Worm (Caenorhabditis elegans): ENCODE data around the gene ZK632.11.
A peak's percentile ranks its signal among the peaks of the same experiment; 100 is the strongest.

ZK632.11 gene

DNA sequence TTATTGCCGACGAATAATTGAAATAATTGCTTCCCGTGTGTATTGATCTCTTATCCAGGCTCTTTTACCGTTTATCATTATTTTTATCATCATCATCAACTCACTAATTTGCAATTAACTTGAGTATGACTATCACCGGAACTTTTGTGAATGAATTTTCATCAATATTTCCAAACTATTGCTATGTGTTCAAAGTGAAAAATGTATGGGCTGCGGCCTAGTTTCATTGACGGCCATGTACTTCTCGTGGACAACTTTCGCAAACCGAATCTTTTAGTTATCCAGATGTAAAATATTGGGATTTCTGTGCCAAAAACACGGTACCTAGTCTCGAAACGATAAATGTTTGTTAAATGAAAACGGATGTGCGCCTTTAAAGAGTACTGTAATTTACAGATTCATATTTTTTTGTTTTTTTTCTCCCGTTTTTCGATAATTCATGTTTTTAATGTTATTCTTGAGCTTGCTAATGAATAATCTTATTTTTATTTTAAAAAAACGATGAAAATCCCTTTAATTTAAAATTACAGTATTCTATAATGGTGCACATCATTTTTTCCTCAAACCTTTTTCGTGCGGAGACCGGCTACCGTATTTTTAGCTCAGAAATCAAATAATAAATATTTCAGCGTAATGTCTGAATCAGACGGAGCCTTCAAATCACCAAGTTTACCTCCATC is 29.1 kb upstream of the ZK632.11 start, which contains the start of gene ZK632.2:
TSS of gene ZK632.2 (plus strand) at position 630 of the 680 bp plus-strand sequence.
- TF ChIP-seq Y55F3AM.14 (GFP tag; optimal IDR thresholded peaks at IDR 0.05): no peak
- TF ChIP-seq aly-2 (tag; optimal IDR thresholded peaks at IDR 0.05): no peak
- TF ChIP-seq nhr-25 (tag; optimal IDR thresholded peaks at IDR 0.05): no peak
- no peak for TF ChIP-seq sma-3 (GFP tag; optimal IDR thresholded peaks at IDR 0.05)
- no peak for TF ChIP-seq elt-1 (tag; optimal IDR thresholded peaks at IDR 0.05)
- TF ChIP-seq nhr-129 (tag; optimal IDR thresholded peaks at IDR 0.05): peak; percentile 13
- TF ChIP-seq nhr-21 (tag; optimal IDR thresholded peaks at IDR 0.05): no peak
- no peak for TF ChIP-seq unc-62 (GFP tag; optimal IDR thresholded peaks at IDR 0.05)
- no peak for TF ChIP-seq crh-2 (tag; optimal IDR thresholded peaks at IDR 0.05)
- no peak for TF ChIP-seq nhr-12 (tag; optimal IDR thresholded peaks at IDR 0.05)
- TF ChIP-seq sma-9 (GFP tag; optimal IDR thresholded peaks at IDR 0.05): no peak
- no peak for TF ChIP-seq sma-9 (tag; optimal IDR thresholded peaks at IDR 0.05)
- TF ChIP-seq unc-39 (tag; optimal IDR thresholded peaks at IDR 0.05): no peak
- TF ChIP-seq R02D3.7 (tag; optimal IDR thresholded peaks at IDR 0.05): no peak
- no peak for TF ChIP-seq snpc-4 (tag; optimal IDR thresholded peaks at IDR 0.05)
- TF ChIP-seq lsy-2 (tag; optimal IDR thresholded peaks at IDR 0.05): peak in 1 of 2 experiments; percentile 17
- TF ChIP-seq gmeb-1 (tag; optimal IDR thresholded peaks at IDR 0.05): no peak
- no peak for TF ChIP-seq mbf-1 (tag; optimal IDR thresholded peaks at IDR 0.05)
- no peak for TF ChIP-seq F13H6.1 (tag; optimal IDR thresholded peaks at IDR 0.05)

- no peak for TF ChIP-seq nhr-6 (tag; optimal IDR thresholded peaks at IDR 0.05)
- no peak for TF ChIP-seq ama-1 (optimal IDR thresholded peaks at IDR 0.05)
- no peak for TF ChIP-seq nhr-21 (tag; optimal IDR thresholded peaks at IDR 0.05)
- TF ChIP-seq ztf-4 (tag; optimal IDR thresholded peaks at IDR 0.05): no peak
- TF ChIP-seq aly-2 (tag; optimal IDR thresholded peaks at IDR 0.05): no peak
- TF ChIP-seq skn-1 (tag; optimal IDR thresholded peaks at IDR 0.05): no peak
- TF ChIP-seq lin-13 (GFP tag; optimal IDR thresholded peaks at IDR 0.05): no peak
- TF ChIP-seq unc-39 (tag; optimal IDR thresholded peaks at IDR 0.05): no peak
Measured at ce11 chrIII:9802045-9802444, 25.7 kb upstream of the ZK632.11 start.

DNA sequence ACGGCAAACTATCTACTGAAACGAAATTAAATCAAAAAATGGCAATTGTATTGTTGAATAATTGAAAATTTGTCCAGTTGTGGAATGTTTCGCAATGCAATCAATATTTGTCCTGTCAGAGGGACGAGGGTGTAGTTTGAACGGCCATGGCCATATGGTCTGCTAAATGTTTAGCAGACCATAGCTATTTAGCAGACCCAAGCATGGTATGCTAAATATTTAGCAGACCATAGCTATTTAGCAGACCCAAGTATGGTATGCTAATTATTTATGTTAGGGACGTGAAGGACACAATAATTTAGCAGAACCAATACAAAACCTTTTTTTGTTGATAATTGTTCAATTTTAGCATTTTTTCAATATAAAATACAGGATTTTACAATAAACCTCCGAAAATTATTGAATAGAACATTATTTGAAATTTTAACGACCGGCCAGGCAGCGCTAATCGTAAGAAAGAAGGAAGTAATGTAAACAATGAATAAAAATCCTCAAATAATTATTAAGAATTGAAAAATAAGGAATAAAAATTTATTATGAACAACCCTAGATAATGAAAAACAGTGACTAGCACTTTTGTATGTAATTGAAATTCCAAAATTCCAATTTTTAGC is 22.6 kb upstream of the ZK632.11 start, which contains the start of gene riok-3:
TSS of gene riok-3 (minus strand) at position 15 of the 614 bp plus-strand sequence.
- TF ChIP-seq nhr-129 (tag; optimal IDR thresholded peaks at IDR 0.05) (peak; percentile 96), sma-3 (GFP tag; optimal IDR thresholded peaks at IDR 0.05) (peak; percentile 42), alr-1 (tag; optimal IDR thresholded peaks at IDR 0.05) (no peak), gmeb-1 (tag; optimal IDR thresholded peaks at IDR 0.05) (peak; percentile 19), zag-1 (tag; optimal IDR thresholded peaks at IDR 0.05) (no peak), fos-1 (tag; optimal IDR thresholded peaks at IDR 0.05) (no peak), sma-9 (GFP tag; optimal IDR thresholded peaks at IDR 0.05) (no peak), sma-9 (tag; optimal IDR thresholded peaks at IDR 0.05) (no peak), blmp-1 (tag; optimal IDR thresholded peaks at IDR 0.05; ENCODE audit: insufficient read depth) (no peak), nhr-10 (tag; optimal IDR thresholded peaks at IDR 0.05) (no peak), lsy-2 (tag; optimal IDR thresholded peaks at IDR 0.05) (peak in 1 of 2 experiments; percentile 19), mbf-1 (tag; optimal IDR thresholded peaks at IDR 0.05) (no peak), nhr-12 (tag; optimal IDR thresholded peaks at IDR 0.05) (no peak), ztf-4 (tag; optimal IDR thresholded peaks at IDR 0.05) (peak; percentile 46), nhr-21 (tag; optimal IDR thresholded peaks at IDR 0.05) (peak; percentile 26), lin-39 (tag; optimal IDR thresholded peaks at IDR 0.05) (no peak), mab-5 (tag; optimal IDR thresholded peaks at IDR 0.05) (no peak), unc-62 (GFP tag; optimal IDR thresholded peaks at IDR 0.05) (no peak), Y55F3AM.14 (GFP tag; optimal IDR thresholded peaks at IDR 0.05) (no peak), C34F6.9 (tag; optimal IDR thresholded peaks at IDR 0.05) (no peak), lin-13 (GFP tag; optimal IDR thresholded peaks at IDR 0.05) (peak; percentile 37)

DNA sequence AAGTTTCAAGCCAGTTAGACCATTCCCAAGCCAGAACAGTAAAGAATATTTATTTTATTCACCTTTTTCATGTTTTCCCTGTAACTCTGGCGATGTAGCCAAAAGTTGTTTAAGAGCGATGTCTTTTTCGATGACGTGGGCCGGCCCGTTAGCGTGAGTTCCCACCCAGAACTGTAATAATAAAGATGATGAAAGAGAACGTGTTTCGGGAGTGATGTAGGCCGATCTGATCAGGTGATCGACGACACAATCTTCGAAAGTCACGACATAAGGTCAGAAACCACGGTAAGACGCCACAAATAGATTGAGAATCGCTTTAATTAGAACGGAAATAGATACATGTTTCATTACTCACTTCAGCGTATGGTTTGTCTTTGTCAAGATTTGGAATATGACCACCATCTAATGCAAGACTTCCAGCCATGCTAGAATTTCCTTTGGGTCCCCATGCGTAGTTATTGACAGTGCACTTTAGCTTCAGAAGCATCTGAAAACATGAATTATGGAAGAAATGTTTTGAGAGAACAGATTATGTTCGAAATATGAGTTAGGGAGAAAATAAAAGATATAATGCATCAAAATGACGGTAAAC is 20.7 kb upstream of the ZK632.11 start, which contains the start of gene ZK632.4:
TSS of gene ZK632.4 (minus strand) at position 487 of the 592 bp plus-strand sequence.
- TF ChIP-seq nhr-25 (tag; optimal IDR thresholded peaks at IDR 0.05) (peak; percentile 28), nhr-129 (tag; optimal IDR thresholded peaks at IDR 0.05) (peak; percentile 10), sma-9 (GFP tag; optimal IDR thresholded peaks at IDR 0.05) (peak; percentile 56), sma-9 (tag; optimal IDR thresholded peaks at IDR 0.05) (no peak), lsy-2 (tag; optimal IDR thresholded peaks at IDR 0.05) (no peak)
